Fruit fly (Drosophila melanogaster) whole organism: Measurements from ENCODE around the gene PH4alphaEFB.

Experiments used
- CG8478 ChIP-seq: fragments of >200 bp; optimal IDR thresholded peaks from 2 replicates; lab custom pipeline; 2018; ENCODE audit warnings: inconsistent platforms
- psq ChIP-seq: fragments of >200 bp; optimal IDR thresholded peaks from 2 replicates; lab custom pipeline; 2017

dm6 chr3R:30450224-30450623 is 15.6 kb upstream of the PH4alphaEFB start:
- TF ChIP-seq CG8478 (lab: Kevin White, UChicago) = no peak
- TF ChIP-seq psq (lab: Kevin White, UChicago) = no peak
